Worm (Caenorhabditis elegans) whole organism, young adult: Measurements from ENCODE around the gene acr-12.

ENCODE experiments used
- B0035.1 ChIP-seq: sonication (generic microtip); optimal IDR thresholded peaks from 2 replicates; lab custom pipeline; 2016; ENCODE audit warnings: missing genetic modification characterization, mild to moderate bottlenecking, missing compliant biosample characterization, missing genotype, missing genetic modification reagents
- F22D6.2 ChIP-seq: sonication (generic microtip); optimal IDR thresholded peaks from 2 replicates; lab custom pipeline; 2016; ENCODE audit warnings: mild to moderate bottlenecking, missing genetic modification characterization, missing compliant biosample characterization
- F57A8.1 ChIP-seq: fragments of 200-800 bp; sonication (Bioruptor generic); optimal IDR thresholded peaks from 2 replicates; lab custom pipeline; 2018; ENCODE audit warnings: mild to moderate bottlenecking, missing genetic modification characterization, moderate library complexity, missing compliant biosample characterization
- K12H6.12 ChIP-seq: fragments of 200-800 bp; sonication (Bioruptor generic); optimal IDR thresholded peaks from 2 replicates; lab custom pipeline; 2018; ENCODE audit warnings: mild to moderate bottlenecking, missing genetic modification characterization, missing compliant biosample characterization
- T26A5.8 ChIP-seq: sonication (generic microtip); optimal IDR thresholded peaks from 2 replicates; lab custom pipeline; 2016; ENCODE audit warnings: missing genetic modification characterization, missing compliant biosample characterization
- Y53G8AR.9 ChIP-seq: fragments of 200-800 bp; sonication (Bioruptor generic); conservative IDR thresholded peaks from 2 replicates; pipeline ENCODE4 v1.3.6; 2022; ENCODE audit warnings: missing genetic modification reagents, missing genetic modification characterization, missing compliant biosample characterization
- Y67H2A.10 ChIP-seq: fragments of 200-800 bp; sonication (Bioruptor generic); conservative IDR thresholded peaks from 2 replicates; pipeline ENCODE4 v1.3.6; 2022; ENCODE audit warnings: missing genetic modification reagents, missing genetic modification characterization, missing compliant biosample characterization
- attf-5 ChIP-seq: fragments of 200-800 bp; sonication (Bioruptor generic); optimal IDR thresholded peaks from 2 replicates; lab custom pipeline; 2018; ENCODE audit warnings: mild to moderate bottlenecking, missing genetic modification characterization, missing compliant biosample characterization
- bed-1 ChIP-seq: fragments of 200-800 bp; sonication (Bioruptor generic); IDR thresholded peaks from 2 replicates; pipeline ENCODE4 v1.3.6; 2022; ENCODE audit warnings: missing genetic modification reagents, missing genetic modification characterization, missing compliant biosample characterization
- ceh-27 ChIP-seq: fragments of 200-800 bp; sonication (Bioruptor generic); optimal IDR thresholded peaks from 2 replicates; lab custom pipeline; 2018; ENCODE audit warnings: mild to moderate bottlenecking, missing genetic modification characterization, moderate library complexity, missing compliant biosample characterization
- ceh-58 ChIP-seq: fragments of 200-800 bp; sonication (Bioruptor generic); IDR thresholded peaks from 2 replicates; pipeline ENCODE4 v1.3.6; 2022; ENCODE audit warnings: missing genetic modification characterization, missing compliant biosample characterization
- chd-7 ChIP-seq: sonication (generic microtip); optimal IDR thresholded peaks from 2 replicates; lab custom pipeline; 2016; ENCODE audit warnings: mild to moderate bottlenecking, missing genetic modification characterization, moderate library complexity, missing compliant biosample characterization
- dpff-1 ChIP-seq: sonication (generic microtip); optimal IDR thresholded peaks from 2 replicates; lab custom pipeline; 2017; ENCODE audit warnings: mild to moderate bottlenecking, missing genetic modification characterization, missing compliant biosample characterization
- ekl-4 ChIP-seq: fragments of 200-800 bp; sonication (Bioruptor generic); IDR thresholded peaks from 2 replicates; pipeline ENCODE4 v1.3.6; 2022; ENCODE audit warnings: missing genetic modification reagents, missing genetic modification characterization, missing compliant biosample characterization
- hlh-26 ChIP-seq: fragments of 200-800 bp; sonication (Bioruptor generic); conservative IDR thresholded peaks from 2 replicates; pipeline ENCODE4 v1.3.6; 2022; ENCODE audit warnings: missing genetic modification reagents, missing genetic modification characterization, missing compliant biosample characterization
- hmg-1.2 ChIP-seq: fragments of 200-800 bp; sonication (Bioruptor generic); IDR thresholded peaks from 2 replicates; pipeline ENCODE4 v1.3.6; 2022; ENCODE audit warnings: missing genetic modification reagents, missing genetic modification characterization, missing compliant biosample characterization
- hmg-20 ChIP-seq: fragments of 200-800 bp; sonication (Bioruptor generic); IDR thresholded peaks from 2 replicates; pipeline ENCODE4 v1.3.6; 2022; ENCODE audit warnings: missing genetic modification reagents, missing genetic modification characterization, missing compliant biosample characterization
- hsf-1 ChIP-seq: fragments of 200-800 bp; sonication (Bioruptor generic); IDR thresholded peaks from 2 replicates; pipeline ENCODE4 v1.3.6; 2022; ENCODE audit warnings: missing genetic modification reagents, missing genetic modification characterization, missing compliant biosample characterization
- lir-1 ChIP-seq: fragments of 200-800 bp; sonication (Bioruptor generic); conservative IDR thresholded peaks from 2 replicates; pipeline ENCODE4 v1.3.6; 2022; ENCODE audit warnings: missing genetic modification reagents, missing genetic modification characterization, missing compliant biosample characterization
- madf-3 ChIP-seq: fragments of 200-800 bp; sonication (Bioruptor generic); IDR thresholded peaks from 2 replicates; pipeline ENCODE4 v1.3.6; 2022; ENCODE audit warnings: missing genetic modification reagents, missing genetic modification characterization, missing compliant biosample characterization
- mel-28 ChIP-seq: sonication (generic microtip); optimal IDR thresholded peaks from 2 replicates; lab custom pipeline; 2016; ENCODE audit warnings: borderline replicate concordance, mild to moderate bottlenecking, missing genetic modification characterization, missing compliant biosample characterization
- mes-4 ChIP-seq: sonication (generic microtip); optimal IDR thresholded peaks from 2 replicates; lab custom pipeline; 2016; ENCODE audit warnings: missing genotype, missing genetic modification characterization, missing compliant biosample characterization
- nfya-2 ChIP-seq: fragments of 200-800 bp; sonication (Bioruptor generic); IDR thresholded peaks from 2 replicates; pipeline ENCODE4 v1.3.6; 2022; ENCODE audit warnings: missing genetic modification reagents, missing genetic modification characterization, missing compliant biosample characterization
- nhr-179 ChIP-seq: sonication (generic microtip); optimal IDR thresholded peaks from 2 replicates; lab custom pipeline; 2016; ENCODE audit warnings: mild to moderate bottlenecking, missing genetic modification characterization, missing compliant biosample characterization
- nhr-90 ChIP-seq: sonication (generic microtip); optimal IDR thresholded peaks from 2 replicates; lab custom pipeline; 2016; ENCODE audit warnings: missing genotype, mild to moderate bottlenecking, missing genetic modification characterization, missing compliant biosample characterization
- pbrm-1 ChIP-seq: fragments of 200-800 bp; sonication (Bioruptor generic); IDR thresholded peaks from 2 replicates; pipeline ENCODE4 v1.3.6; 2022; ENCODE audit warnings: missing genetic modification reagents, missing genetic modification characterization, missing compliant biosample characterization
- rpc-1 ChIP-seq, 2 experiments: fragments of 150-350 bp in 1 of 2; sonication (generic microtip) in 1 of 2; optimal IDR thresholded peaks; 2 replicates each; lab custom pipeline; 2014 to 2018; ENCODE audit warnings: missing biosample characterization in 1 of 2, missing genetic modification characterization in 1 of 2, missing genetic modification reagents in 1 of 2, missing genotype in 1 of 2
- sdz-38 ChIP-seq: sonication (generic microtip); optimal IDR thresholded peaks from 2 replicates; lab custom pipeline; 2016; ENCODE audit warnings: missing genotype, missing genetic modification characterization, missing compliant biosample characterization
- somi-1 ChIP-seq: fragments of 200-800 bp; sonication (Bioruptor generic); optimal IDR thresholded peaks from 2 replicates; lab custom pipeline; 2018; ENCODE audit warnings: mild to moderate bottlenecking, missing genetic modification characterization, missing compliant biosample characterization
- zfh-2 ChIP-seq: fragments of 200-800 bp; sonication (Bioruptor generic); conservative IDR thresholded peaks from 2 replicates; pipeline ENCODE4 v1.3.6; 2022; ENCODE audit warnings: missing genetic modification reagents, missing genetic modification characterization, missing compliant biosample characterization
- ztf-18 ChIP-seq: sonication (generic microtip); optimal IDR thresholded peaks from 2 replicates; lab custom pipeline; 2016; ENCODE audit warnings: missing genotype, mild to moderate bottlenecking, missing genetic modification characterization, missing compliant biosample characterization

Gene acr-12

DNA sequence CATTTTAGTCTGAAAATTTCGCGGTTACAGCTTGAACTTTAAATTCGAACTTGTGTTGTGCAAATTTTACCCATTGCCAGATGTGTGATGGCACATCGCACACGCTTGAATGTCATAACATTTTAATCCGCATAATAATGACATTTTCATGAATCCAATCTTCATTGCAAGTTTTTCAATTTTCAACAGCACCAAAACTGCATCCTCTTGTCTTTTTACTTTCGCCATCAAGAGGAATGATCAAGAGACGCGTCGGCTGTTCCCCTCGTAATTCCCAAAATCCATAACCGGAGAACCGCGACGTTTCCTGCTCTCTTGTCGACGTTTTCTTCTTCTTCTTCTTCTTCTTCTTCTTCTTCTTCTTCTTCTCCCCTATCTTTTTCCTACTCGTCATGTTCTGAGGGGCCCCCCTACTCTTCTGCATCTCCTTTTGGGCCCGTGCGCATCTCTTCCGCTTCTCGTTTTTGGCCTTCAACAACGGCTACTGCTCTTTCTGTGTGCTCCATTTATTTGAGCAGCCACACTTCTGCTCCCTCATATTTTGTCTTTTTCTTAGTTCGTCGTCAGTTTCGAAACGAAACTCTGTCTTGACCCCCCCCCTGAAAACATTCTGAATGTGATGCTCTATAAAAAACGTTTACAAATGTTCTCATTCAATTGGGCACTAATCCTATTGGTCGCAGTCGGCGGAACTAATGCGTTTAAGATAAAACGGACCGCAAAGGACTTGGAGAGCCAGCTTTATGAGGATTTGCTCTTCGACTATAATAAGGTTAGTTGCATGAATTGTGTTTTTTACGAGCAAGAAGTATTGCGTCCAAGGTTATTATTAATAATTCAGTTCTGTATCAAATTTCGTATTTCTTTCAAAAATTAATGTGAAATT is at the start of gene acr-12:
Gene acr-12 (plus strand): TSS at position 430 of the 886 bp plus-strand sequence.
- TF ChIP-seq F22D6.2 (no peak), zfh-2 (GFP tag; lab: Robert Waterston, UW) (peak; percentile 80), hlh-26 (GFP tag; lab: Robert Waterston, UW) (no peak)

DNA sequence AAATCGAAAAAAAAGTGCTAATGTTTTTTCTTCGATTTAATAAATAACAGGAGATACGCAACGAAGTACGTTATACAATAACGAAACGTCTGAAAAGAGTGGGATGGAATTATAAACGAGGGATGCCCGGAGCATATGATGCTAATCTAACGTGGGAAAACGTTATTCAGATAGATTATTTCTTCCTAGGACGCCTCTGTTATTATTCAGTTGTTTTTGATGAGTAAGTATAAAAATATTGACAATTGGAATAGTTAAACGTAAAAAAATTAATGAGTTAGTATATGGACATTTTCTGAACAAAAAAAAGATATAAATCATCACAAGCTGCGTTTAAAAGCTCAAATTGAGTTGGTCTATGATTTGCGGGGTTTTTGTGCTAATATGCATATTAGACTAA is 47.8 kb upstream of the acr-12 start, which contains the start of gene srd-51:
Gene srd-51 (minus strand): TSS at position 101 of the 400 bp plus-strand sequence.
- TF ChIP-seq ceh-27 (GFP tag; lab: Kevin White, UChicago) (no peak), T26A5.8 (tag; lab: Kevin White, UChicago) (no peak), hmg-20 (GFP tag; lab: Robert Waterston, UW) (no peak), rpc-1 (optimal IDR thresholded peaks at IDR 0.05; lab: Kevin White, UChicago) (no peak), rpc-1 (tag; optimal IDR thresholded peaks at IDR 0.05; lab: Kevin White, UChicago) (no peak), somi-1 (no peak), nhr-90 (tag; lab: Kevin White, UChicago) (no peak)

DNA sequence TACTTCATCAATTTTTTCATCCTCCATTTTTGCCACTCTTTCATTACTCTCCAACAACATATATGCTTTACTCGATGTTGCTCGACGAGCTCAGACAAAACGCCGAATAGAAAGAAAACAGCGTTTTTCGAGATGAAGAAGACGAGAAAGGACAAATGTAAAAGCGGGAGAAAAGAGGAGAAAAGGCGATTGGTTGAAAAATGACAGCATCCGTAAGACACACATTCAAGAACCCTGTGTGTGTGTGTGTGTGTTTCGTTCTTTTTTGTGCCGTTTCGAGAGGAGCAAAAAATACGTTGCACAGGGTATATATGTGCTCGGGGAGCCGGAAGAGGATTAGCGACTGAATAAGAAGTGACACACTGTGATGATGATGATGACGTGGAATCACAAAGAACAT is 38.9 kb upstream of the acr-12 start:
- no peak for TF ChIP-seq F57A8.1 (GFP tag; lab: Kevin White, UChicago)
- TF ChIP-seq nfya-2 (GFP tag; lab: Robert Waterston, UW) = no peak
- no peak for TF ChIP-seq nhr-90 (tag; lab: Kevin White, UChicago)
- no peak for TF ChIP-seq lir-1 (GFP tag; lab: Robert Waterston, UW)
- TF ChIP-seq chd-7 (tag; lab: Kevin White, UChicago) = no peak
- TF ChIP-seq pbrm-1 (GFP tag; lab: Robert Waterston, UW) = no peak
- TF ChIP-seq bed-1 (GFP tag; lab: Robert Waterston, UW) = no peak
- no peak for TF ChIP-seq nhr-179 (tag; lab: Kevin White, UChicago)
- no peak for TF ChIP-seq attf-5
- no peak for TF ChIP-seq dpff-1 (tag; lab: Kevin White, UChicago)
- no peak for TF ChIP-seq sdz-38 (tag; lab: Kevin White, UChicago)
- no peak for TF ChIP-seq B0035.1 (tag; lab: Kevin White, UChicago)
- TF ChIP-seq Y67H2A.10 (GFP tag; lab: Robert Waterston, UW) = no peak
- TF ChIP-seq, all 124 proteins: peak for 0

DNA sequence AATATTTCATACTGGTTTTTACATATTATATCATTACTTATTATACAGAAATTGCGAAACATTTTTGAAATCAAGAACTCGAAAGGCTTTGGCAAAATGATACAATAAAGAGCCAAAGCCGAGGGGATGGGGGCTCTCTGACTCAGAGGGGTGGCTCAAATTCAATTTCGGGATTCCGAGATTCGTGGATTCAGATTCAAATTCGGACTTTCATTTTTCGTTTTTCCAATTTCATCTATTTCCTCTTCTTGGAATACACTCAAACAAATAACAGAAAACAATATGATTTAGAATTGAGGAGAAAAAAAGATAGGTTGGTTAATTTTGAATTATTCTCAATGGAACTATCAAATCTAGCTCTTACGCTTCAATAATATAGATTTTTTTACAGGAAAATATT is 33.6 kb upstream of the acr-12 start:
- TF ChIP-seq Y53G8AR.9 (GFP tag; lab: Robert Waterston, UW) = no peak
- TF ChIP-seq K12H6.12 (tag; lab: Kevin White, UChicago) = no peak
- no peak for TF ChIP-seq ceh-58 (GFP tag; lab: Robert Waterston, UW)
- TF ChIP-seq hsf-1 (GFP tag; lab: Robert Waterston, UW) = no peak
- TF ChIP-seq mel-28 (tag; lab: Kevin White, UChicago) = no peak
- no peak for TF ChIP-seq ekl-4
- no peak for TF ChIP-seq madf-3
- TF ChIP-seq T26A5.8 (tag; lab: Kevin White, UChicago) = no peak
- no peak for TF ChIP-seq ztf-18
- TF ChIP-seq mes-4 (tag; lab: Kevin White, UChicago) = no peak
- TF ChIP-seq hmg-1.2 (GFP tag; lab: Robert Waterston, UW) = no peak
